Fruit fly (Drosophila melanogaster) whole organism, embryonic: Measurements from ENCODE around the gene pkaap.

ENCODE experiments used
- Adf1 ChIP-seq: fragments of 200-800 bp; sonication (Bioruptor generic); IDR thresholded peaks from 2 replicates; pipeline ENCODE4 v1.3.6; 2022; ENCODE audit warnings: missing biosample characterization, missing genetic modification characterization
- B-H2 ChIP-seq: fragments of 200-800 bp; sonication (Bioruptor generic); optimal IDR thresholded peaks from 2 replicates; lab custom pipeline; 2018; ENCODE audit warnings: missing biosample characterization, mild to moderate bottlenecking, missing genetic modification characterization
- Bgb ChIP-seq: fragments of 200-800 bp; sonication (Bioruptor generic); IDR thresholded peaks from 2 replicates; pipeline ENCODE4 v1.3.6; 2022; ENCODE audit warnings: missing biosample characterization, missing genetic modification characterization; ENCODE audit not compliant: partially characterized antibody
- C15 ChIP-seq: fragments of 200-800 bp; sonication (Bioruptor generic); IDR thresholded peaks from 3 replicates; pipeline ENCODE4 v1.3.6; 2022; ENCODE audit warnings: missing biosample characterization, missing genetic modification characterization
- CG10267 ChIP-seq: fragments of 200-800 bp; sonication (Bioruptor generic); optimal IDR thresholded peaks from 2 replicates; lab custom pipeline; 2018; ENCODE audit warnings: missing biosample characterization, mild to moderate bottlenecking, missing genetic modification characterization, moderate library complexity
- CG10462 ChIP-seq: fragments of 200-800 bp; sonication (Bioruptor generic); optimal IDR thresholded peaks from 2 replicates; lab custom pipeline; 2016; ENCODE audit warnings: missing biosample characterization, missing genetic modification characterization
- CG11085 ChIP-seq: fragments of 200-800 bp; sonication (Bioruptor generic); IDR thresholded peaks from 2 replicates; pipeline ENCODE4 v1.3.6; 2022; ENCODE audit warnings: missing biosample characterization, missing genetic modification characterization
- CG12942 ChIP-seq: fragments of 200-800 bp; sonication (Bioruptor generic); optimal IDR thresholded peaks from 3 replicates; lab custom pipeline; 2016; ENCODE audit warnings: missing biosample characterization, missing genetic modification characterization
- CG15011 ChIP-seq: fragments of 200-800 bp; sonication (Bioruptor generic); optimal IDR thresholded peaks from 3 replicates; lab custom pipeline; 2018; ENCODE audit warnings: missing biosample characterization, mild to moderate bottlenecking, missing genetic modification characterization
- CG1529 ChIP-seq: fragments of 200-800 bp; sonication (Bioruptor generic); optimal IDR thresholded peaks from 3 replicates; lab custom pipeline; 2018; ENCODE audit warnings: missing biosample characterization, missing genetic modification characterization
- CG15479 ChIP-seq: fragments of 200-800 bp; sonication (Bioruptor generic); optimal IDR thresholded peaks from 3 replicates; lab custom pipeline; 2019; ENCODE audit warnings: missing biosample characterization, mild to moderate bottlenecking, missing genetic modification characterization, moderate library complexity
- CG17186 ChIP-seq: fragments of 200-800 bp; sonication (Bioruptor generic); optimal IDR thresholded peaks from 3 replicates; lab custom pipeline; 2017; ENCODE audit warnings: missing biosample characterization, missing genetic modification reagents, missing genetic modification characterization
- CG18476 ChIP-seq: fragments of 200-800 bp; sonication (Bioruptor generic); optimal IDR thresholded peaks from 2 replicates; lab custom pipeline; 2016; ENCODE audit warnings: missing biosample characterization, mild to moderate bottlenecking, missing genetic modification characterization
- CG3847 ChIP-seq: fragments of 200-800 bp; sonication (Bioruptor generic); IDR thresholded peaks from 2 replicates; pipeline ENCODE4 v1.3.6; 2022; ENCODE audit warnings: missing biosample characterization, missing genetic modification characterization
- CG4617 ChIP-seq: fragments of 200-800 bp; sonication (Bioruptor generic); optimal IDR thresholded peaks from 3 replicates; lab custom pipeline; 2016; ENCODE audit warnings: missing biosample characterization, missing genetic modification characterization, borderline replicate concordance
- CG4854 ChIP-seq: fragments of 200-800 bp; sonication (Bioruptor generic); optimal IDR thresholded peaks from 2 replicates; lab custom pipeline; 2016; ENCODE audit warnings: missing biosample characterization, missing genetic modification characterization, inconsistent platforms
- CG6254 ChIP-seq: fragments of 200-800 bp; sonication (Bioruptor generic); optimal IDR thresholded peaks from 3 replicates; lab custom pipeline; 2017; ENCODE audit warnings: mild to moderate bottlenecking, missing biosample characterization, missing genetic modification reagents, missing genetic modification characterization
- CG6272 ChIP-seq: fragments of 200-800 bp; sonication (Bioruptor generic); IDR thresholded peaks from 2 replicates; pipeline ENCODE4 v1.3.6; 2022; ENCODE audit warnings: missing biosample characterization, missing genetic modification characterization
- CG6689 ChIP-seq: fragments of 200-800 bp; sonication (Bioruptor generic); IDR thresholded peaks from 2 replicates; pipeline ENCODE4 v1.3.6; 2022; ENCODE audit warnings: missing biosample characterization, missing genetic modification characterization
- CG7786 ChIP-seq: fragments of 200-800 bp; sonication (Bioruptor generic); optimal IDR thresholded peaks from 2 replicates; lab custom pipeline; 2016; ENCODE audit warnings: missing biosample characterization, missing genetic modification characterization
- CG8359 ChIP-seq: fragments of 200-800 bp; sonication (Bioruptor generic); optimal IDR thresholded peaks from 2 replicates; lab custom pipeline; 2017; ENCODE audit warnings: missing biosample characterization, mild to moderate bottlenecking, missing genetic modification characterization, borderline replicate concordance
- CG8478 ChIP-seq: fragments of >200 bp; optimal IDR thresholded peaks from 2 replicates; lab custom pipeline; 2018
- CG9437 ChIP-seq: fragments of 200-800 bp; sonication (Bioruptor generic); optimal IDR thresholded peaks from 2 replicates; lab custom pipeline; 2018; ENCODE audit warnings: missing biosample characterization, mild to moderate bottlenecking, missing genetic modification characterization
- CG9797 ChIP-seq: fragments of 200-800 bp; sonication (Bioruptor generic); optimal IDR thresholded peaks from 3 replicates; lab custom pipeline; 2018; ENCODE audit warnings: missing biosample characterization, mild to moderate bottlenecking, missing genetic modification characterization
- D ChIP-seq, 2 experiments: fragments of 200-800 bp in 1 of 2; fragments of >200 bp in 1 of 2; sonication (Bioruptor generic) in 1 of 2; optimal IDR thresholded peaks; 2 replicates in 1 of 2; 3 replicates in 1 of 2; lab custom pipeline; 2017; ENCODE audit warnings: mild to moderate bottlenecking in 1 of 2, missing biosample characterization in 1 of 2, missing genetic modification characterization in 1 of 2, missing genetic modification reagents in 1 of 2
- ERR ChIP-seq: fragments of 200-800 bp; sonication (Bioruptor generic); optimal IDR thresholded peaks from 2 replicates; lab custom pipeline; 2016; ENCODE audit warnings: missing biosample characterization, missing genetic modification characterization
- HLH4C ChIP-seq: fragments of 200-800 bp; sonication (Bioruptor generic); IDR thresholded peaks from 3 replicates; pipeline ENCODE4 v1.3.6; 2022; ENCODE audit warnings: missing biosample characterization, missing genetic modification characterization; ENCODE audit not compliant: partially characterized antibody
- Hr39 ChIP-seq: fragments of >200 bp; optimal IDR thresholded peaks from 2 replicates; lab custom pipeline; 2017
- Lhr ChIP-seq: fragments of 200-800 bp; sonication (Bioruptor generic); optimal IDR thresholded peaks from 3 replicates; lab custom pipeline; 2017; ENCODE audit warnings: mild to moderate bottlenecking, missing biosample characterization, missing genetic modification reagents, missing genetic modification characterization
- Mes4 ChIP-seq: fragments of 200-800 bp; sonication (Bioruptor generic); optimal IDR thresholded peaks from 2 replicates; lab custom pipeline; 2016; ENCODE audit warnings: missing biosample characterization, missing genetic modification characterization
- NC2α ChIP-seq: fragments of 200-800 bp; sonication (Bioruptor generic); optimal IDR thresholded peaks from 2 replicates; lab custom pipeline; 2016; ENCODE audit warnings: missing biosample characterization, missing genetic modification characterization
- NK7.1 ChIP-seq: fragments of 200-800 bp; sonication (Bioruptor generic); optimal IDR thresholded peaks from 3 replicates; lab custom pipeline; 2016; ENCODE audit warnings: missing biosample characterization, missing genetic modification characterization
- Nf-YA ChIP-seq: fragments of 200-800 bp; sonication (Bioruptor generic); IDR thresholded peaks from 2 replicates; pipeline ENCODE4 v1.3.6; 2022; ENCODE audit warnings: missing biosample characterization, missing genetic modification characterization
- Nf-YC ChIP-seq: fragments of 200-800 bp; optimal IDR thresholded peaks from 3 replicates; lab custom pipeline; 2019; ENCODE audit warnings: missing biosample characterization, mild to moderate bottlenecking, missing genetic modification characterization, moderate library complexity
- Optix ChIP-seq: fragments of 200-800 bp; sonication (Bioruptor generic); IDR thresholded peaks from 3 replicates; pipeline ENCODE4 v1.3.6; 2022; ENCODE audit warnings: missing biosample characterization, missing genetic modification characterization
- Trl ChIP-seq, 3 experiments: fragments of >200 bp in 2 of 3; fragments of 200-800 bp in 1 of 3; sonication (Bioruptor generic) in 1 of 3; optimal IDR thresholded peaks; 2 replicates in 1 of 3; 3 replicates in 2 of 3; lab custom pipeline; 2016 to 2017; ENCODE audit warnings: missing biosample characterization in 1 of 3, missing genetic modification characterization in 1 of 3
- az2 ChIP-seq: fragments of 200-800 bp; sonication (Bioruptor generic); optimal IDR thresholded peaks from 3 replicates; lab custom pipeline; 2016; ENCODE audit warnings: missing biosample characterization, missing genetic modification characterization
- crp ChIP-seq, 2 experiments: fragments of 200-800 bp; sonication (Bioruptor generic); optimal IDR thresholded peaks; 2 replicates in 1 of 2; 3 replicates in 1 of 2; lab custom pipeline; 2017; ENCODE audit warnings: missing biosample characterization in 2 of 2, missing genetic modification characterization in 2 of 2, mild to moderate bottlenecking in 1 of 2, moderate library complexity in 1 of 2
- dan ChIP-seq: fragments of 200-800 bp; sonication (Bioruptor generic); IDR thresholded peaks from 2 replicates; pipeline ENCODE4 v1.3.6; 2022; ENCODE audit warnings: missing biosample characterization, missing genetic modification characterization
- dmrt11E ChIP-seq: fragments of 200-800 bp; sonication (Bioruptor generic); optimal IDR thresholded peaks from 3 replicates; lab custom pipeline; 2018; ENCODE audit warnings: missing biosample characterization, mild to moderate bottlenecking, missing genetic modification characterization, moderate library complexity
- jigr1 ChIP-seq: fragments of 200-800 bp; sonication (Bioruptor generic); IDR thresholded peaks from 3 replicates; pipeline ENCODE4 v1.3.6; 2022; ENCODE audit warnings: missing biosample characterization, missing genetic modification characterization
- jing ChIP-seq: fragments of 200-800 bp; sonication (Bioruptor generic); optimal IDR thresholded peaks from 2 replicates; lab custom pipeline; 2018; ENCODE audit warnings: missing biosample characterization, mild to moderate bottlenecking, missing genetic modification characterization
- jumu ChIP-seq: fragments of 200-800 bp; sonication (Bioruptor generic); optimal IDR thresholded peaks from 3 replicates; lab custom pipeline; 2016; ENCODE audit warnings: missing biosample characterization, missing genetic modification characterization
- kni ChIP-seq: fragments of 200-800 bp; sonication (Bioruptor generic); optimal IDR thresholded peaks from 3 replicates; lab custom pipeline; 2017; ENCODE audit warnings: mild to moderate bottlenecking, missing biosample characterization, missing genetic modification reagents, missing genetic modification characterization
- pita ChIP-seq: fragments of 200-800 bp; sonication (Bioruptor generic); optimal IDR thresholded peaks from 2 replicates; lab custom pipeline; 2017; ENCODE audit warnings: missing biosample characterization, mild to moderate bottlenecking, missing genetic modification characterization
- pum ChIP-seq: fragments of 200-800 bp; sonication (Bioruptor generic); optimal IDR thresholded peaks from 2 replicates; lab custom pipeline; 2016; ENCODE audit warnings: missing biosample characterization, missing genetic modification characterization
- sens-2 ChIP-seq: fragments of 200-800 bp; sonication (Bioruptor generic); IDR thresholded peaks from 2 replicates; pipeline ENCODE4 v1.3.6; 2022; ENCODE audit warnings: missing biosample characterization, missing genetic modification characterization
- shn ChIP-seq: fragments of 200-800 bp; sonication (Bioruptor generic); optimal IDR thresholded peaks from 3 replicates; lab custom pipeline; 2016; ENCODE audit warnings: missing biosample characterization, missing genetic modification characterization
- unpg ChIP-seq: fragments of 200-800 bp; sonication (Bioruptor generic); optimal IDR thresholded peaks from 3 replicates; lab custom pipeline; 2018; ENCODE audit warnings: missing biosample characterization, mild to moderate bottlenecking, missing genetic modification characterization, moderate library complexity
- wek ChIP-seq: fragments of 200-800 bp; sonication (Bioruptor generic); optimal IDR thresholded peaks from 3 replicates; lab custom pipeline; 2018; ENCODE audit warnings: missing biosample characterization, mild to moderate bottlenecking, missing genetic modification characterization, moderate library complexity

The pkaap gene

DNA sequence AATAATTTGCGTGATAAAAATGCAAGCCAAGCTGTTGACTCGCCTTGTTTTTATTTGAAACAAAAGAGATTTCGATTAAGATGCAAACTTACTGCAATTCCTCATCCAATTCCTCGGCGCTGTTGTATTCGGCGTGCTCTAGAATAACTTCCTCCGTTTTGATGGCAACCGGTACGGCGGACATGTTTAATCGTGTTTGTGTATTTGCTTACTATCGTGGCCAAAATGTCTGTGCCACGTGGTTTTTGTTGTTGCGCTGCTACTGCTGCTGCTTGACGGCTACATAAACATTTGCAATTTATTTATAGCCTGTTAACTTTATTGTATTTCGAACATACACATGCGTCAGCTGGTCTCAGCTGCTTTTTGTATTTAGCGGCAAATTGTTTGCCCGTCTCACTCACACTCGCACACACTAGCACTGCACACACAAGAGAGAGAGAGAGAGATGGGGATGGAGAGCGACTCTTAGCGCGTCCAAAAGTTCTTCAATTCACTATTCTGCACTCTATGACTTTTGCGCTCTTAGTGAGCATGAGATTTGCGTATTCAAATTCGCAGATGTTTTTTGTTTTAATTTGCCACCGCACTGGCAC lies 986 bp upstream of the pkaap start (continued):
- TF ChIP-seq CG8359 (GFP tag; lab: Kevin White, UChicago) (peak; percentile 32), crp (GFP tag; optimal IDR thresholded peaks at IDR 0.05; lab: Kevin White, UChicago) (peak; percentile 61 to 82), CG17186 (no peak), CG7786 (GFP tag; lab: Kevin White, UChicago) (no peak), CG15011 (GFP tag; lab: Kevin White, UChicago) (no peak), CG3847 (GFP tag; lab: Robert Waterston, UW) (no peak), ERR (GFP tag; lab: Kevin White, UChicago) (no peak), Optix (GFP tag; lab: Robert Waterston, UW) (no peak), kni (peak; percentile 61), NC2α (GFP tag; lab: Kevin White, UChicago) (no peak), CG18476 (GFP tag; lab: Kevin White, UChicago) (no peak), CG10462 (GFP tag; lab: Kevin White, UChicago) (no peak), CG4617 (GFP tag; lab: Kevin White, UChicago) (no peak), Mes4 (GFP tag; lab: Kevin White, UChicago) (no peak), dmrt11E (no peak), CG9797 (GFP tag; lab: Kevin White, UChicago) (no peak), B-H2 (GFP tag; lab: Kevin White, UChicago) (no peak), CG6272 (GFP tag; lab: Robert Waterston, UW) (no peak), unpg (GFP tag; lab: Kevin White, UChicago) (no peak), NK7.1 (no peak), Nf-YA (no peak), CG11085 (GFP tag; lab: Robert Waterston, UW) (no peak), jumu (GFP tag; lab: Kevin White, UChicago) (no peak), HLH4C (GFP tag; lab: Robert Waterston, UW) (no peak), Lhr (GFP tag; lab: Kevin White, UChicago) (no peak), CG10267 (no peak), Bgb (no peak), Nf-YC (tag; lab: Kevin White, UChicago) (no peak), shn (GFP tag; lab: Kevin White, UChicago) (no peak), dan (no peak), C15 (GFP tag; lab: Robert Waterston, UW) (no peak), Hr39 (lab: Kevin White, UChicago) (no peak), CG4854 (GFP tag; lab: Kevin White, UChicago) (no peak), jigr1 (no peak), jing (GFP tag; lab: Kevin White, UChicago) (no peak), sens-2 (GFP tag; lab: Robert Waterston, UW) (no peak), Trl (optimal IDR thresholded peaks at IDR 0.05; lab: Kevin White, UChicago) (peak; percentile 62 to 74), Trl (GFP tag; optimal IDR thresholded peaks at IDR 0.05; lab: Kevin White, UChicago) (no peak), CG6254 (no peak), D (optimal IDR thresholded peaks at IDR 0.05; lab: Kevin White, UChicago) (peak; percentile 17), D (GFP tag; optimal IDR thresholded peaks at IDR 0.05; lab: Kevin White, UChicago) (no peak), CG1529 (GFP tag; lab: Kevin White, UChicago) (no peak), pita (GFP tag; lab: Kevin White, UChicago) (no peak), CG12942 (GFP tag; lab: Kevin White, UChicago) (no peak), pum (GFP tag; lab: Kevin White, UChicago) (no peak), CG8478 (lab: Kevin White, UChicago) (peak; percentile 43), az2 (GFP tag; lab: Kevin White, UChicago) (no peak), wek (GFP tag; lab: Kevin White, UChicago) (no peak), CG6689 (GFP tag; lab: Robert Waterston, UW) (no peak), Adf1 (GFP tag; lab: Robert Waterston, UW) (no peak), CG9437 (GFP tag; lab: Kevin White, UChicago) (no peak), CG15479 (GFP tag; lab: Kevin White, UChicago) (no peak)
